Worm (Caenorhabditis elegans) whole organism, L3 larva: ENCODE measurements around the gene C04F5.8.

ENCODE experiments used
- elt-1 ChIP-seq: fragments of 150-350 bp; optimal IDR thresholded peaks from 2 replicates; lab custom pipeline; 2014; ENCODE audit warnings: missing biosample characterization, missing genetic modification characterization
- eor-1 ChIP-seq, 2 experiments: fragments of 150-350 bp; optimal IDR thresholded peaks; 2 replicates each; lab custom pipeline; 2014 to 2018; ENCODE audit warnings: missing biosample characterization in 2 of 2, missing genetic modification characterization in 2 of 2
- nhr-12 ChIP-seq: fragments of 150-350 bp; optimal IDR thresholded peaks from 2 replicates; lab custom pipeline; 2014; ENCODE audit warnings: missing biosample characterization, missing genetic modification characterization
- nhr-76 ChIP-seq: fragments of 150-350 bp; sonication (generic microtip); optimal IDR thresholded peaks from 5 replicates; lab custom pipeline; 2014; ENCODE audit warnings: missing biosample characterization, missing genetic modification characterization
- nhr-77 ChIP-seq: fragments of 150-350 bp; optimal IDR thresholded peaks from 2 replicates; lab custom pipeline; 2014; ENCODE audit warnings: missing biosample characterization, missing genetic modification characterization
- snpc-4 ChIP-seq: fragments of 150-350 bp; optimal IDR thresholded peaks from 2 replicates; lab custom pipeline; 2014; ENCODE audit warnings: missing biosample characterization, missing genetic modification characterization

DNA sequence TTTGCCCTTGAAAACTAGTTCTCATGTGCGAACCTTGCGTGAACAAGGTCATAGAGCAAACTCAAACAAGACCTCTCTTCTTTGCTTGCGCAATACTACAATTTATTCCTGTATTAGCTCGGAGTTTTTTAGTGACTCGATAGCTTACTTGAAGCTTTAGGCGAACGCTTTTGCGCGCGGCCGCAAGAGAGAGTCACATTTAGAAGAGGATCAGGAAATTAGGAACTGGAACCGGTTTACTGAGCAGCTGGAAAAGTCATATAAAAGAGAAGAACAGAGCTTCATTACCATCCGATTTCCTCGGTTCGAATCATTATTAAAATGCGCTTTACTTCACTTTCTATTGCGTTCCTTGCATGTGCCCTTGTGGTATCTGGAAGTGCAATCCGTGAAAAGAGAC is 44.7 kb upstream of the C04F5.8 start, which contains the start of gene abu-15:
- no peak for TF ChIP-seq nhr-77 (tag; lab: Kevin White, UChicago)
- TF ChIP-seq nhr-12 (tag; lab: Kevin White, UChicago): no peak
- TF ChIP-seq nhr-76 (tag; lab: Kevin White, UChicago): no peak
- TF ChIP-seq eor-1 (tag; optimal IDR thresholded peaks at IDR 0.05; lab: Kevin White, UChicago): no peak
- no peak for TF ChIP-seq snpc-4 (tag; lab: Kevin White, UChicago)
- TF ChIP-seq elt-1 (tag; lab: Kevin White, UChicago): no peak
